Worm (Caenorhabditis elegans) whole organism, L4 larva: Measurements from ENCODE around the gene F17C11.11.

Experiments
- F37D6.2 ChIP-seq: sonication (generic microtip); optimal IDR thresholded peaks from 2 replicates; lab custom pipeline; 2016; ENCODE audit warnings: mild to moderate bottlenecking, missing genetic modification characterization, missing compliant biosample characterization
- F44E2.7 ChIP-seq: fragments of 200-800 bp; sonication (Bioruptor generic); IDR thresholded peaks from 2 replicates; pipeline ENCODE4 v2.1.2; 2022; ENCODE audit warnings: missing genetic modification characterization, missing compliant biosample characterization
- T26A8.4 ChIP-seq: fragments of 200-800 bp; sonication (Bioruptor generic); IDR thresholded peaks from 2 replicates; pipeline ENCODE4 v1.3.6; 2022; ENCODE audit warnings: missing genetic modification characterization, missing compliant biosample characterization
- Y105C5A.15 ChIP-seq: fragments of 200-800 bp; sonication (Bioruptor generic); IDR thresholded peaks from 2 replicates; pipeline ENCODE4 v1.3.6; 2022; ENCODE audit warnings: missing genetic modification characterization, missing compliant biosample characterization
- Y5F2A.4 ChIP-seq: fragments of 200-800 bp; sonication (Bioruptor generic); optimal IDR thresholded peaks from 2 replicates; lab custom pipeline; 2018; ENCODE audit warnings: mild to moderate bottlenecking, missing genetic modification characterization, missing compliant biosample characterization
- Y75B8A.6 ChIP-seq: fragments of 200-800 bp; sonication (Bioruptor generic); IDR thresholded peaks from 2 replicates; pipeline ENCODE4 v1.3.6; 2022; ENCODE audit warnings: missing genetic modification reagents, missing genetic modification characterization, missing compliant biosample characterization
- ZK337.2 ChIP-seq: fragments of 200-800 bp; sonication (Bioruptor generic); IDR thresholded peaks from 2 replicates; pipeline ENCODE4 v1.3.6; 2022; ENCODE audit warnings: missing genetic modification reagents, missing genetic modification characterization, missing compliant biosample characterization
- ZK546.5 ChIP-seq, 2 experiments: sonication (generic microtip); optimal IDR thresholded peaks; 2 replicates each; lab custom pipeline; 2017; ENCODE audit warnings: missing biosample characterization in 2 of 2, missing genetic modification characterization in 2 of 2
- aha-1 ChIP-seq: fragments of 150-350 bp; peaks from one replicate; lab custom pipeline; 2014; ENCODE audit warnings: missing biosample characterization, missing genetic modification characterization
- ama-1 ChIP-seq: fragments of 150-350 bp; optimal IDR thresholded peaks from 2 replicates; lab custom pipeline; 2014; ENCODE audit warnings: inconsistent platforms, mixed read lengths
- arid-1 ChIP-seq: fragments of 200-800 bp; sonication (Bioruptor generic); conservative IDR thresholded peaks from 2 replicates; pipeline ENCODE4 v1.3.6; 2022; ENCODE audit warnings: missing genetic modification reagents, missing genetic modification characterization, missing compliant biosample characterization
- ceh-20 ChIP-seq: fragments of 200-800 bp; sonication (Bioruptor generic); IDR thresholded peaks from 2 replicates; pipeline ENCODE4 v1.3.6; 2022; ENCODE audit warnings: missing genetic modification reagents, missing genetic modification characterization, missing compliant biosample characterization
- ces-1 ChIP-seq: fragments of 150-350 bp; sonication (generic microtip); optimal IDR thresholded peaks from 4 replicates; lab custom pipeline; 2014; ENCODE audit warnings: missing biosample characterization, missing genetic modification reagents, missing genetic modification characterization
- ctbp-1 ChIP-seq: fragments of 200-800 bp; sonication (Bioruptor generic); IDR thresholded peaks from 2 replicates; pipeline ENCODE4 v1.3.6; 2022; ENCODE audit warnings: missing genetic modification reagents, missing genetic modification characterization, missing compliant biosample characterization
- daf-16 ChIP-seq, 3 experiments: sonication (generic microtip); optimal IDR thresholded peaks; 2 replicates each; lab custom pipeline; 2016 to 2017; ENCODE audit warnings: missing genetic modification characterization in 3 of 3, missing genetic modification reagents in 3 of 3, mild to moderate bottlenecking in 2 of 3, missing compliant biosample characterization in 2 of 3, missing biosample characterization in 1 of 3, moderate library complexity in 1 of 3
- dmd-6 ChIP-seq: fragments of 200-800 bp; sonication (Bioruptor generic); IDR thresholded peaks from 2 replicates; pipeline ENCODE4 v1.3.6; 2022; ENCODE audit warnings: missing genetic modification reagents, missing genetic modification characterization, missing compliant biosample characterization
- dpl-1 ChIP-seq: fragments of 150-350 bp; optimal IDR thresholded peaks from 2 replicates; lab custom pipeline; 2014; ENCODE audit warnings: missing biosample characterization, missing genetic modification reagents, missing genetic modification characterization
- dve-1 ChIP-seq: sonication (generic microtip); optimal IDR thresholded peaks from 2 replicates; lab custom pipeline; 2017; ENCODE audit warnings: antibody characterized with exemption, mild to moderate bottlenecking, missing genetic modification characterization, missing compliant biosample characterization; ENCODE audit not compliant: insufficient read depth
- egl-27 ChIP-seq: sonication (generic microtip); optimal IDR thresholded peaks from 3 replicates; lab custom pipeline; 2017; ENCODE audit warnings: missing biosample characterization, missing genetic modification reagents, missing genetic modification characterization
- fos-1 ChIP-seq: fragments of 150-350 bp; optimal IDR thresholded peaks from 2 replicates; lab custom pipeline; 2014; ENCODE audit warnings: missing biosample characterization, missing genetic modification characterization
- gei-8 ChIP-seq: fragments of 200-800 bp; sonication (Bioruptor generic); optimal IDR thresholded peaks from 2 replicates; lab custom pipeline; 2018; ENCODE audit warnings: mild to moderate bottlenecking, missing genetic modification characterization, missing compliant biosample characterization
- hif-1 ChIP-seq, 2 experiments: sonication (generic microtip); optimal IDR thresholded peaks; 2 replicates each; lab custom pipeline; 2016 to 2017; ENCODE audit warnings: missing compliant biosample characterization in 2 of 2, missing genetic modification characterization in 2 of 2, missing genetic modification reagents in 2 of 2, missing genotype in 2 of 2, mild to moderate bottlenecking in 1 of 2
- hlh-11 ChIP-seq: fragments of 200-800 bp; sonication (Bioruptor generic); optimal IDR thresholded peaks from 2 replicates; lab custom pipeline; 2018; ENCODE audit warnings: mild to moderate bottlenecking, missing genetic modification characterization, missing compliant biosample characterization
- hlh-30 ChIP-seq: sonication (generic microtip); optimal IDR thresholded peaks from 2 replicates; lab custom pipeline; 2017; ENCODE audit warnings: antibody characterized with exemption, mild to moderate bottlenecking, missing genetic modification characterization, missing compliant biosample characterization; ENCODE audit not compliant: insufficient read depth
- hmg-1.1 ChIP-seq: fragments of 200-800 bp; sonication (Bioruptor generic); IDR thresholded peaks from 2 replicates; pipeline ENCODE4 v1.3.6; 2022; ENCODE audit warnings: missing genetic modification reagents, missing genetic modification characterization, missing compliant biosample characterization
- lim-7 ChIP-seq: fragments of 200-800 bp; sonication (Bioruptor generic); IDR thresholded peaks from 2 replicates; pipeline ENCODE4 v1.3.6; 2022; ENCODE audit warnings: missing genetic modification characterization, missing compliant biosample characterization
- lin-13 ChIP-seq: fragments of 150-350 bp; optimal IDR thresholded peaks from 2 replicates; lab custom pipeline; 2014; ENCODE audit warnings: missing biosample characterization, missing genetic modification reagents, missing genetic modification characterization
- lin-29 ChIP-seq: fragments of 200-800 bp; sonication (Bioruptor generic); IDR thresholded peaks from 2 replicates; pipeline ENCODE4 v1.3.6; 2022; ENCODE audit warnings: missing genetic modification reagents, missing genetic modification characterization, missing compliant biosample characterization
- lin-38 ChIP-seq: fragments of 200-800 bp; sonication (Bioruptor generic); IDR thresholded peaks from 2 replicates; pipeline ENCODE4 v1.3.6; 2022; ENCODE audit warnings: missing genetic modification reagents, missing genetic modification characterization, missing compliant biosample characterization
- lsy-2 ChIP-seq, 2 experiments: fragments of 150-350 bp in 1 of 2; sonication (generic microtip) in 1 of 2; optimal IDR thresholded peaks; 2 replicates each; lab custom pipeline; 2014 to 2017; ENCODE audit warnings: missing biosample characterization in 2 of 2, missing genetic modification characterization in 2 of 2
- mep-1 ChIP-seq: fragments of 150-350 bp; sonication (generic microtip); optimal IDR thresholded peaks from 3 replicates; lab custom pipeline; 2014; ENCODE audit warnings: missing biosample characterization, missing genetic modification characterization
- nhr-102 ChIP-seq: sonication (generic microtip); optimal IDR thresholded peaks from 2 replicates; lab custom pipeline; 2016; ENCODE audit warnings: mild to moderate bottlenecking, missing genetic modification characterization, moderate library complexity, missing compliant biosample characterization
- nhr-25 ChIP-seq: sonication (generic microtip); optimal IDR thresholded peaks from 2 replicates; lab custom pipeline; 2017; ENCODE audit warnings: missing genetic modification characterization, mild to moderate bottlenecking, missing compliant biosample characterization, antibody characterized with exemption, moderate library complexity, borderline replicate concordance; ENCODE audit not compliant: insufficient read depth
- nhr-28 ChIP-seq: fragments of 150-350 bp; optimal IDR thresholded peaks from 2 replicates; lab custom pipeline; 2014; ENCODE audit warnings: missing biosample characterization, missing genetic modification characterization
- nhr-42 ChIP-seq: fragments of 200-800 bp; sonication (Bioruptor generic); IDR thresholded peaks from 2 replicates; pipeline ENCODE4 v1.3.6; 2022; ENCODE audit warnings: missing genetic modification characterization, missing compliant biosample characterization
- nhr-48 ChIP-seq: sonication (generic microtip); optimal IDR thresholded peaks from 2 replicates; lab custom pipeline; 2016; ENCODE audit warnings: mild to moderate bottlenecking, missing genetic modification characterization, missing compliant biosample characterization
- nhr-6 ChIP-seq: fragments of 150-350 bp; optimal IDR thresholded peaks from 2 replicates; lab custom pipeline; 2014; ENCODE audit warnings: missing biosample characterization, missing genetic modification characterization
- nhr-77 ChIP-seq: fragments of 150-350 bp; optimal IDR thresholded peaks from 2 replicates; lab custom pipeline; 2014; ENCODE audit warnings: missing biosample characterization, missing genetic modification characterization
- pha-4 ChIP-seq, 2 experiments: fragments of 150-350 bp in 1 of 2; fragments of 200-800 bp in 1 of 2; sonication (Bioruptor generic) in 1 of 2; IDR thresholded peaks in 1 of 2; optimal IDR thresholded peaks in 1 of 2; 2 replicates each; pipeline versions ENCODE4 v1.3.6 to Lab custom; 2014 to 2022; ENCODE audit warnings: missing genetic modification characterization in 2 of 2, missing genetic modification reagents in 2 of 2, missing biosample characterization in 1 of 2, missing compliant biosample characterization in 1 of 2
- pqm-1 ChIP-seq: sonication (generic microtip); optimal IDR thresholded peaks from 2 replicates; lab custom pipeline; 2017; ENCODE audit warnings: missing biosample characterization, missing genetic modification characterization
- skn-1 ChIP-seq: fragments of 150-350 bp; optimal IDR thresholded peaks from 2 replicates; lab custom pipeline; 2014; ENCODE audit warnings: missing biosample characterization, missing genetic modification characterization
- spr-1 ChIP-seq: sonication (generic microtip); optimal IDR thresholded peaks from 2 replicates; lab custom pipeline; 2016; ENCODE audit warnings: mild to moderate bottlenecking, missing genetic modification characterization, missing compliant biosample characterization
- tra-1 ChIP-seq: fragments of 200-800 bp; sonication (Bioruptor generic); IDR thresholded peaks from 2 replicates; pipeline ENCODE4 v1.3.6; 2022; ENCODE audit warnings: missing genetic modification reagents, missing genetic modification characterization, missing compliant biosample characterization
- unc-130 ChIP-seq: sonication (generic microtip); optimal IDR thresholded peaks from 2 replicates; lab custom pipeline; 2016; ENCODE audit warnings: missing genetic modification reagents, missing genetic modification characterization, missing compliant biosample characterization
- vab-7 ChIP-seq: fragments of 200-800 bp; sonication (Bioruptor generic); IDR thresholded peaks from 2 replicates; pipeline ENCODE4 v1.3.6; 2022; ENCODE audit warnings: missing genetic modification reagents, missing genetic modification characterization, missing compliant biosample characterization
- ztf-11 ChIP-seq: fragments of 150-350 bp; optimal IDR thresholded peaks from 2 replicates; lab custom pipeline; 2014; ENCODE audit warnings: missing biosample characterization, missing genetic modification characterization

Gene F17C11.11

DNA sequence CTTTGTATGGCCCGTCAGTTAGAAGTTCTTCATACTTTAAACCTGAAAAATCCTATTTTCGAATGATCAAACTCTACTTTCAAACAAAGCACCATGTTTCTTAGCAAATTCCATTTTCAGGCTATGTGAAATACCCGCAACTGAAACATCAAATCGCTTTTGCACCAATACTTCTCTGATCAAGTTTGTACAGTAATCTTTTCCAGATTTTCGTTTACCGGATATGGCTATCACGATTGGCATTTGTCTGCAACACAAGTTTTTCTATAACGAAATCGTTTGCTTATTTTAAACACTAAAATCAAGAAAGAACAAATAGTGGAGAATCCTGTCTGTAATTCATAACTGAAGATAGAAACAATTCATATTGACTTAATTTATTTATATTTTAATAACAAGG, 42.3 kb downstream of the F17C11.11 start, which contains the start of gene F32D8.13:
F32D8.13 (minus strand) TSS at position 249 of the 400 bp plus-strand sequence.
- TF ChIP-seq nhr-42 (GFP tag; lab: Robert Waterston, UW) (0 out of 2 replicates have a peak, but pooled peaks have one; percentile 6), lsy-2 (tag; optimal IDR thresholded peaks at IDR 0.05; lab: Kevin White, UChicago) (peak in 1 of 2 experiments; percentile 31), T26A8.4 (GFP tag; lab: Robert Waterston, UW) (peak; percentile 45), ama-1 (peak; percentile 52), daf-16 (GFP tag; optimal IDR thresholded peaks at IDR 0.05; lab: Kevin White, UChicago) (no peak), daf-16 (tag; optimal IDR thresholded peaks at IDR 0.05; lab: Kevin White, UChicago) (peak; percentile 13), aha-1 (tag; lab: Kevin White, UChicago) (peak; percentile 58), skn-1 (tag; lab: Kevin White, UChicago) (no peak), lin-38 (GFP tag; lab: Robert Waterston, UW) (peak; percentile 28; the same call in 1 of the 2 replicates), Y105C5A.15 (GFP tag; lab: Robert Waterston, UW) (no peak)

DNA sequence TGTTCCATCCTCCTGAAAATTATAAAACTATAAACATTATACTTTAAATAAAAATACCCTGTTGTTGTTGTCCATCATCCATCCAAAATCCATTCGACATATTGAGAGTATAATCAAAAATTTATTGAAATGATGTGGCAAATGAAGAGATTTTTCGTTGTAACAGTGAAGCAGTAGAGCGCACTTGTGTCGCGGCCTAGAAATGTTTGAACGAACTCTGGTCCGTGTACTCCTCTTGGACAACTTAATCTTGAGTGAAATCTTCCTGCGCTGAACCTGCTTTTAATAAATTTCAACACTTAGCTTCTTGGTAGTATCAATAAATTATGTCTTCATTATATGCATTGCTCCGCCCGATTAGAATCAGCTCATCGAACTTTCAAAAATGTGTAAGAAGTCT, 44.0 kb downstream of the F17C11.11 start, which contains the start of the genes F32D8.14 and F32D8.5:
F32D8.14 (minus strand) TSS at position 188 of the 400 bp plus-strand sequence.
F32D8.5 (plus strand) TSS at position 200 of the 400 bp plus-strand sequence.
- peak; percentile 67 for TF ChIP-seq nhr-48 (tag; lab: Kevin White, UChicago)
- TF ChIP-seq nhr-77 (tag; lab: Kevin White, UChicago), result peak; percentile 64
- TF ChIP-seq hif-1 (tag; optimal IDR thresholded peaks at IDR 0.05; lab: Kevin White, UChicago), result peak in 1 of 2 experiments; percentile 80
- peak; percentile 76 for TF ChIP-seq mep-1 (tag; lab: Kevin White, UChicago)
- TF ChIP-seq Y5F2A.4, result no peak
- TF ChIP-seq Y75B8A.6, result no peak
- TF ChIP-seq dmd-6 (GFP tag; lab: Robert Waterston, UW), result peak; percentile 46
- peak; percentile 68 for TF ChIP-seq nhr-6 (tag; lab: Kevin White, UChicago)
- TF ChIP-seq ztf-11 (tag; lab: Kevin White, UChicago), result no peak
- peak; percentile 63 for TF ChIP-seq hmg-1.1
- no peak for TF ChIP-seq nhr-25
- TF ChIP-seq ctbp-1 (GFP tag; lab: Robert Waterston, UW), result no peak
- TF ChIP-seq unc-130 (GFP tag; lab: Kevin White, UChicago), result peak; percentile 83
- no peak for TF ChIP-seq fos-1 (tag; lab: Kevin White, UChicago)
- TF ChIP-seq hlh-11, result peak; percentile 60
- TF ChIP-seq nhr-28 (tag; lab: Kevin White, UChicago), result peak; percentile 18
- 0 out of 2 replicates have a peak, but pooled peaks have one; percentile 28 for TF ChIP-seq arid-1 (GFP tag; lab: Robert Waterston, UW)
- TF ChIP-seq ceh-20 (GFP tag; lab: Robert Waterston, UW), result 0 out of 2 replicates have a peak, but pooled peaks have one; percentile 12
- TF ChIP-seq spr-1 (tag; lab: Kevin White, UChicago), result peak; percentile 32
- TF ChIP-seq hlh-30 (tag; lab: Kevin White, UChicago), result peak; percentile 49
- TF ChIP-seq lin-13 (GFP tag; lab: Kevin White, UChicago), result peak; percentile 79
- peak; percentile 48 for TF ChIP-seq nhr-102
- no peak for TF ChIP-seq skn-1 (tag; lab: Kevin White, UChicago)
- TF ChIP-seq dve-1 (tag; lab: Kevin White, UChicago), result peak; percentile 85
- TF ChIP-seq dpl-1 (GFP tag; lab: Kevin White, UChicago), result peak; percentile 83
- TF ChIP-seq pha-4 (GFP tag; IDR thresholded peaks at IDR 0.05; lab: Robert Waterston, UW), result no peak
- TF ChIP-seq pha-4 (tag; optimal IDR thresholded peaks at IDR 0.05; lab: Kevin White, UChicago), result peak; percentile 4
- no peak for TF ChIP-seq gei-8 (GFP tag; lab: Kevin White, UChicago)
- TF ChIP-seq daf-16 (GFP tag; optimal IDR thresholded peaks at IDR 0.05; lab: Kevin White, UChicago), result no peak
- peak; percentile 27 for TF ChIP-seq daf-16 (tag; optimal IDR thresholded peaks at IDR 0.05; lab: Kevin White, UChicago)
- TF ChIP-seq pqm-1, result peak; percentile 1
- TF ChIP-seq lsy-2 (tag; optimal IDR thresholded peaks at IDR 0.05; lab: Kevin White, UChicago), result peak in 1 of 2 experiments; percentile 90
- TF ChIP-seq ZK546.5 (tag; optimal IDR thresholded peaks at IDR 0.05; lab: Kevin White, UChicago), result peak in 1 of 2 experiments; percentile 71
- no peak for TF ChIP-seq egl-27 (tag; lab: Kevin White, UChicago)
- no peak for TF ChIP-seq ces-1
- TF ChIP-seq lim-7 (GFP tag; lab: Robert Waterston, UW), result no peak
- no peak for TF ChIP-seq F44E2.7 (GFP tag; lab: Robert Waterston, UW)
- peak; percentile 77 for TF ChIP-seq ZK337.2 (GFP tag; lab: Robert Waterston, UW)
- TF ChIP-seq tra-1 (GFP tag; lab: Robert Waterston, UW), result no peak
- no peak for TF ChIP-seq lin-29 (GFP tag; lab: Robert Waterston, UW)
- peak; percentile 39 for TF ChIP-seq F37D6.2 (tag; lab: Kevin White, UChicago)
- TF ChIP-seq vab-7 (GFP tag; lab: Robert Waterston, UW), result peak; percentile 35; the same call in 1 of the 2 replicates
- TF ChIP-seq lin-38 (GFP tag; lab: Robert Waterston, UW), result peak; percentile 94
